Worm (Caenorhabditis elegans): ENCODE results near the gene C50F4.6.

- TF ChIP-seq skn-1 (tag; optimal IDR thresholded peaks at IDR 0.05) (no peak), nhr-25 (tag; optimal IDR thresholded peaks at IDR 0.05) (no peak), R02D3.7 (tag; optimal IDR thresholded peaks at IDR 0.05) (no peak), lin-15B (tag; optimal IDR thresholded peaks at IDR 0.05) (peak; percentile 30), ZK546.5 (tag; optimal IDR thresholded peaks at IDR 0.05) (no peak), ceh-16 (tag; optimal IDR thresholded peaks at IDR 0.05) (no peak), ztf-4 (tag; optimal IDR thresholded peaks at IDR 0.05) (no peak), nhr-76 (tag; optimal IDR thresholded peaks at IDR 0.05) (no peak), unc-62 (GFP tag; optimal IDR thresholded peaks at IDR 0.05) (no peak), ama-1 (optimal IDR thresholded peaks at IDR 0.05) (no peak), nhr-28 (tag; optimal IDR thresholded peaks at IDR 0.05) (no peak), ceh-28 (tag; optimal IDR thresholded peaks at IDR 0.05) (no peak), nfya-1 (tag; optimal IDR thresholded peaks at IDR 0.05; ENCODE audit: insufficient read depth) (peak; percentile 45)
Observed at ce11 chrV:9513590-9513989, 32.3 kb upstream of the C50F4.6 start, which contains the start of gene eif-2Bdelta.

Data from whole organism, L3 larva.